Worm (Caenorhabditis elegans) whole organism, young adult: ENCODE results near the gene tbc-17.

Experiments
- T07F8.4 ChIP-seq: sonication (generic microtip); optimal IDR thresholded peaks from 2 replicates; lab custom pipeline; 2016; ENCODE audit warnings: mild to moderate bottlenecking, missing genetic modification characterization, moderate library complexity, missing compliant biosample characterization
- Y56A3A.18 ChIP-seq: fragments of 200-800 bp; sonication (Bioruptor generic); IDR thresholded peaks from 2 replicates; pipeline ENCODE4 v1.3.6; 2022; ENCODE audit warnings: missing genetic modification reagents, missing genetic modification characterization, missing compliant biosample characterization
- Y79H2A.3 ChIP-seq: fragments of 200-800 bp; sonication (Bioruptor generic); conservative IDR thresholded peaks from 2 replicates; pipeline ENCODE4 v1.3.6; 2022; ENCODE audit warnings: missing genetic modification reagents, missing genetic modification characterization, missing compliant biosample characterization
- Y95B8A.8 ChIP-seq: fragments of 200-800 bp; sonication (Bioruptor generic); IDR thresholded peaks from 2 replicates; pipeline ENCODE4 v1.3.6; 2022; ENCODE audit warnings: missing genetic modification reagents, missing genetic modification characterization, missing compliant biosample characterization
- ama-1 ChIP-seq, 3 experiments: fragments of 150-350 bp in 1 of 3; sonication (generic microtip) in 2 of 3; optimal IDR thresholded peaks; 2 replicates each; lab custom pipeline; 2014 to 2018; ENCODE audit warnings: missing biosample characterization in 2 of 3, missing genetic modification characterization in 2 of 3, missing genetic modification reagents in 2 of 3
- athp-1 ChIP-seq: sonication (generic microtip); optimal IDR thresholded peaks from 2 replicates; lab custom pipeline; 2017; ENCODE audit warnings: mild to moderate bottlenecking, missing genetic modification characterization, missing compliant biosample characterization
- attf-3 ChIP-seq: fragments of 200-800 bp; sonication (Bioruptor generic); conservative IDR thresholded peaks from 2 replicates; pipeline ENCODE4 v1.3.6; 2022; ENCODE audit warnings: missing genetic modification reagents, missing genetic modification characterization, missing compliant biosample characterization
- bed-1 ChIP-seq: fragments of 200-800 bp; sonication (Bioruptor generic); IDR thresholded peaks from 2 replicates; pipeline ENCODE4 v1.3.6; 2022; ENCODE audit warnings: missing genetic modification reagents, missing genetic modification characterization, missing compliant biosample characterization
- ccch-3 ChIP-seq: fragments of 200-800 bp; sonication (Bioruptor generic); optimal IDR thresholded peaks from 2 replicates; lab custom pipeline; 2018; ENCODE audit warnings: mild to moderate bottlenecking, missing genetic modification characterization, missing compliant biosample characterization
- ceh-91 ChIP-seq: fragments of 200-800 bp; sonication (Bioruptor generic); IDR thresholded peaks from 2 replicates; pipeline ENCODE4 v1.3.6; 2022; ENCODE audit warnings: missing genetic modification reagents, missing genetic modification characterization, missing compliant biosample characterization
- efl-1 ChIP-seq: fragments of 150-350 bp; optimal IDR thresholded peaks from 2 replicates; lab custom pipeline; 2014; ENCODE audit warnings: missing biosample characterization, missing genetic modification reagents, missing genetic modification characterization
- egl-18 ChIP-seq: fragments of 200-800 bp; sonication (Bioruptor generic); IDR thresholded peaks from 2 replicates; pipeline ENCODE4 v1.3.6; 2022; ENCODE audit warnings: missing genetic modification reagents, missing genetic modification characterization, missing compliant biosample characterization
- egl-44 ChIP-seq: fragments of 200-800 bp; sonication (Bioruptor generic); IDR thresholded peaks from 2 replicates; pipeline ENCODE4 v1.3.6; 2022; ENCODE audit warnings: missing genetic modification reagents, missing genetic modification characterization, missing compliant biosample characterization
- ekl-4 ChIP-seq: fragments of 200-800 bp; sonication (Bioruptor generic); IDR thresholded peaks from 2 replicates; pipeline ENCODE4 v1.3.6; 2022; ENCODE audit warnings: missing genetic modification reagents, missing genetic modification characterization, missing compliant biosample characterization
- hmg-1.2 ChIP-seq: fragments of 200-800 bp; sonication (Bioruptor generic); IDR thresholded peaks from 2 replicates; pipeline ENCODE4 v1.3.6; 2022; ENCODE audit warnings: missing genetic modification reagents, missing genetic modification characterization, missing compliant biosample characterization
- hsf-1 ChIP-seq: fragments of 200-800 bp; sonication (Bioruptor generic); IDR thresholded peaks from 2 replicates; pipeline ENCODE4 v1.3.6; 2022; ENCODE audit warnings: missing genetic modification reagents, missing genetic modification characterization, missing compliant biosample characterization
- let-607 ChIP-seq, 2 experiments: fragments of 200-800 bp in 1 of 2; sonication (Bioruptor generic) in 1 of 2; sonication (generic microtip) in 1 of 2; optimal IDR thresholded peaks; 2 replicates each; lab custom pipeline; 2016 to 2018; ENCODE audit warnings: mild to moderate bottlenecking in 2 of 2, missing compliant biosample characterization in 2 of 2, missing genetic modification characterization in 2 of 2, moderate library complexity in 2 of 2, missing genotype in 1 of 2
- lin-26 ChIP-seq: fragments of 200-800 bp; sonication (Bioruptor generic); IDR thresholded peaks from 2 replicates; pipeline ENCODE4 v1.3.6; 2022; ENCODE audit warnings: missing genetic modification reagents, missing genetic modification characterization, missing compliant biosample characterization
- lsl-1 ChIP-seq: fragments of 200-800 bp; sonication (Bioruptor generic); optimal IDR thresholded peaks from 2 replicates; lab custom pipeline; 2018; ENCODE audit warnings: mild to moderate bottlenecking, missing genetic modification characterization, moderate library complexity, missing compliant biosample characterization
- madf-6 ChIP-seq: fragments of 200-800 bp; sonication (Bioruptor generic); IDR thresholded peaks from 2 replicates; pipeline ENCODE4 v1.3.6; 2022; ENCODE audit warnings: missing genetic modification reagents, missing genetic modification characterization, missing compliant biosample characterization
- madf-8 ChIP-seq: fragments of 200-800 bp; sonication (Bioruptor generic); conservative IDR thresholded peaks from 2 replicates; pipeline ENCODE4 v1.3.6; 2022; ENCODE audit warnings: missing genetic modification reagents, missing genetic modification characterization, missing compliant biosample characterization
- mcd-1 ChIP-seq: fragments of 200-800 bp; sonication (Bioruptor generic); IDR thresholded peaks from 2 replicates; pipeline ENCODE4 v1.3.6; 2022; ENCODE audit warnings: missing genetic modification reagents, missing genetic modification characterization, missing compliant biosample characterization
- mel-28 ChIP-seq: sonication (generic microtip); optimal IDR thresholded peaks from 2 replicates; lab custom pipeline; 2016; ENCODE audit warnings: borderline replicate concordance, mild to moderate bottlenecking, missing genetic modification characterization, missing compliant biosample characterization
- mxl-1 ChIP-seq: sonication (generic microtip); optimal IDR thresholded peaks from 2 replicates; lab custom pipeline; 2016; ENCODE audit warnings: missing genetic modification characterization, missing compliant biosample characterization
- pbrm-1 ChIP-seq: fragments of 200-800 bp; sonication (Bioruptor generic); IDR thresholded peaks from 2 replicates; pipeline ENCODE4 v1.3.6; 2022; ENCODE audit warnings: missing genetic modification reagents, missing genetic modification characterization, missing compliant biosample characterization
- rpc-1 ChIP-seq, 2 experiments: fragments of 150-350 bp in 1 of 2; sonication (generic microtip) in 1 of 2; optimal IDR thresholded peaks; 2 replicates each; lab custom pipeline; 2014 to 2018; ENCODE audit warnings: missing biosample characterization in 1 of 2, missing genetic modification characterization in 1 of 2, missing genetic modification reagents in 1 of 2, missing genotype in 1 of 2
- snpc-1.1 ChIP-seq: sonication (generic microtip); optimal IDR thresholded peaks from 2 replicates; lab custom pipeline; 2017; ENCODE audit warnings: missing genetic modification characterization, mild to moderate bottlenecking, missing compliant biosample characterization, antibody characterized with exemption, moderate library complexity, missing genotype, missing genetic modification reagents; ENCODE audit not compliant: insufficient read depth
- snpc-4 ChIP-seq, 5 experiments: fragments of 150-350 bp in 1 of 5; sonication (generic microtip) in 4 of 5; optimal IDR thresholded peaks; 2 replicates each; lab custom pipeline; 2014 to 2018; ENCODE audit warnings: missing genetic modification characterization in 5 of 5, missing biosample characterization in 3 of 5, antibody characterized with exemption in 2 of 5, mild to moderate bottlenecking in 2 of 5, missing compliant biosample characterization in 2 of 5, missing genotype in 2 of 5, moderate library complexity in 2 of 5, missing genetic modification reagents in 1 of 5
- tbp1 ChIP-seq: fragments of 200-800 bp; sonication (Bioruptor generic); optimal IDR thresholded peaks from 2 replicates; lab custom pipeline; 2018; ENCODE audit warnings: mild to moderate bottlenecking, missing genetic modification characterization, missing compliant biosample characterization
- ztf-22 ChIP-seq: fragments of 200-800 bp; sonication (Bioruptor generic); optimal IDR thresholded peaks from 2 replicates; lab custom pipeline; 2018; ENCODE audit warnings: mild to moderate bottlenecking, missing genetic modification characterization, moderate library complexity, missing compliant biosample characterization

tbc-17 gene

DNA sequence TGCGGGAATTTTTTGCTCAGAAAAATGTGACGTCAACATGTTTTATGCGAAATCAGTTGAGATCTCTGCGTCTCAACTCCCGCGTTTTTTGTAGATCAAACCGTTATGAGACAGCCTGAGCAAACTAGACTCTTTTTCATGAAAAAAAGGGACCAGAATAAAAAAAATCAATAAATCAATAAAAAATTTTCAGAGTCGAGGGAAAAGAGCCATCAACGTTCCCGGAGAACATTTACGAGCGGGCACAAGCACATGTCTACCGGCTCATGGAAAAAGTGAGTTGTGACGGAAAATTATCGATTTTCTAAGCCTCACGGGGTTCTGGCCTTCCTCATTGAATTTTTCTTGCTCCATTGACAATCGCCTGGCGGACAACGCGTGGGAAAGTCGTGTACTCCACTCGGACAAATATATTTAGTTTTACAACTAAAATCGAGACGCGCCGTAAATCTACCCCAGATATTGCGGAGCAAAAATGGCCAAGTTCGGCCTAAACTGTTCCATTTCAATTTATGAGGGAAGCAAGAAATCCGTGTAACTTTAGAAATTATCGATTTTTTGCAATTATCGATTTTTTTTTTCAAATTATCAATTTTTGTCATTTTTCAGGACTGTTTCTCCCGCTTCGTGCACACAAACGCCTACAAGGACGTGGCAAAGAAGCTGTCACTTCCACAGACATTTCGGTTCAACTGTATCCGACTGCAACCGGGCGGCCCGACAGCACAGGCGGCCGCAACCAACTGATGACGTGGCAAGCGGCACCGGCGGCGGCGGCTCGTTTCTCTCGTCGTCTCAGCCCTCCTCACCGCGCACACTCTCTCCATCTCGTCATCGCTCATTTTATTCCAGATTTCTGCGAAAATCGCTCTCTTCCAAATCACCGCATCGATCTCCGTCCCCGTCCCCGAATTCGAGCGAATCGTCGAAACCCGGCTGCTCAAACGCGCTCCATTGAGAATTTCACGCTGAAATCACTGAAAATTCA is 23.0 kb upstream of the tbc-17 start (continued):
- no peak for TF ChIP-seq ccch-3
- TF ChIP-seq hmg-1.2 (GFP tag; lab: Robert Waterston, UW) = peak; percentile 39
- no peak for TF ChIP-seq rpc-1 (optimal IDR thresholded peaks at IDR 0.05; lab: Kevin White, UChicago)
- TF ChIP-seq rpc-1 (tag; optimal IDR thresholded peaks at IDR 0.05; lab: Kevin White, UChicago) = no peak
- no peak for TF ChIP-seq ama-1 (optimal IDR thresholded peaks at IDR 0.05; lab: Kevin White, UChicago)
- no peak for TF ChIP-seq ama-1 (GFP tag; optimal IDR thresholded peaks at IDR 0.05; lab: Kevin White, UChicago)
- TF ChIP-seq tbp1 (GFP tag; lab: Kevin White, UChicago) = no peak
- TF ChIP-seq mel-28 (tag; lab: Kevin White, UChicago) = peak; percentile 16
- no peak for TF ChIP-seq egl-44 (GFP tag; lab: Robert Waterston, UW)
- TF ChIP-seq Y56A3A.18 (GFP tag; lab: Robert Waterston, UW) = no peak
- no peak for TF ChIP-seq snpc-4 (GFP tag; optimal IDR thresholded peaks at IDR 0.05; lab: Kevin White, UChicago)
- peak in 1 of 4 experiments; percentile 4 for TF ChIP-seq snpc-4 (tag; optimal IDR thresholded peaks at IDR 0.05; lab: Kevin White, UChicago)
- TF ChIP-seq mxl-1 (tag; lab: Kevin White, UChicago) = no peak
- no peak for TF ChIP-seq T07F8.4 (tag; lab: Kevin White, UChicago)
- peak; percentile 15 to 19 for TF ChIP-seq let-607 (tag; optimal IDR thresholded peaks at IDR 0.05; lab: Kevin White, UChicago)
- no peak for TF ChIP-seq snpc-1.1
- TF ChIP-seq, all 124 proteins: peak for 10

DNA sequence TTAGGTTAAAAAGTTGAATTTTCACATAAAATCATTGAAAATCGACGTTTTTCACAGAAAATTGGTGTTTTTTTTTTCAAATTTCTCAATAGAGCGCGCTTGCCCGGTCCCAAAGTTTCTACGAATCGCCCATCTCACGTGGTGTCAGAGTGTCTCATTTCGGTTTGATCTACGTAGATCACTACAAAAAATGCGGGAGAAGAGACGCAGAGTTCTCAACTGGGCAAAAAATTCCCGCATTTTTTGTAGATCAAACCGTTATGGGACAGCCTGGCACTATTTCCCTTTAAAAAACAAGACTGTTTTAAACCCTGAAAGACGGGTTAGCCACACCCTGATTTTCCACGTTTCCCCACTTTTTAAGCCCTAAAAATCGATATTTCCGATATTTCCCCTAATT is 22.3 kb upstream of the tbc-17 start:
- peak; percentile 68 for TF ChIP-seq madf-6
- no peak for TF ChIP-seq ztf-22 (GFP tag; lab: Kevin White, UChicago)
- TF ChIP-seq bed-1 (GFP tag; lab: Robert Waterston, UW) = no peak
- peak; percentile 24; the same call in 1 of the 2 replicates for TF ChIP-seq madf-8 (GFP tag; lab: Robert Waterston, UW)
- 0 out of 2 replicates have a peak, but pooled peaks have one; percentile 38 for TF ChIP-seq pbrm-1 (GFP tag; lab: Robert Waterston, UW)
- TF ChIP-seq efl-1 (GFP tag; lab: Kevin White, UChicago) = peak; percentile 32
- 0 out of 2 replicates have a peak, but pooled peaks have one; percentile 15 for TF ChIP-seq ceh-91
- 0 out of 2 replicates have a peak, but pooled peaks have one; percentile 7 for TF ChIP-seq ekl-4 (GFP tag; lab: Robert Waterston, UW)
- peak; percentile 60 for TF ChIP-seq hsf-1 (GFP tag; lab: Robert Waterston, UW)
- TF ChIP-seq lsl-1 = no peak
- TF ChIP-seq mcd-1 (GFP tag; lab: Robert Waterston, UW) = peak; percentile 25; the same call in 1 of the 2 replicates
- 0 out of 2 replicates have a peak, but pooled peaks have one; percentile 7 for TF ChIP-seq Y56A3A.18 (GFP tag; lab: Robert Waterston, UW)

DNA sequence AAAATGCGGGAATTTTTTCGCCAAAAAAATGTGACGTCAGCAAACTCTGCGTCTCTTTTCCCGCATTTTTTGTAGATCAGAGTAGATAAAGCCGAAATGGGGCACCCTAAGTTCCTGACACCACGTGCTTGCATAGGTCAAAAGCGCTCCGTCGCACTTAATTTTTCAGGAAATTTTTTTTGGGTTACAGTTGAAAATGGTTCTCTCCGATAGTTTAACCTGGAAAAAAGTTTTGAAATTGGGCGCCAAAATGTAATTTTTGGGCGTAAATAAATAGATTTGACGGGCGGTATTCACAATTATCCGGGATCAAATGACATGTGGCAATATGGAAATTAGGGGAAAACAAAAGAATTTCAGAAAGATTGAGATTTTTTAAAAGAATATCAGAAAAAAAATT is 21.7 kb upstream of the tbc-17 start:
- TF ChIP-seq madf-8 (GFP tag; lab: Robert Waterston, UW) (no peak), Y95B8A.8 (0 out of 2 replicates have a peak, but pooled peaks have one; percentile 2), egl-18 (no peak), athp-1 (tag; lab: Kevin White, UChicago) (peak; percentile 29), Y79H2A.3 (GFP tag; lab: Robert Waterston, UW) (0 out of 2 replicates have a peak, but pooled peaks have one; percentile 33), attf-3 (0 out of 2 replicates have a peak, but pooled peaks have one; percentile 11), lin-26 (GFP tag; lab: Robert Waterston, UW) (peak; percentile 25; the same call in 1 of the 2 replicates), tbp1 (GFP tag; lab: Kevin White, UChicago) (peak; percentile 15)
